Worm (Caenorhabditis elegans) whole organism, L2 larva: ENCODE data around the gene clec-56.

Source experiments
- ceh-82 ChIP-seq: fragments of 150-350 bp; optimal IDR thresholded peaks from 2 replicates; lab custom pipeline; 2014; ENCODE audit warnings: missing biosample characterization, missing genetic modification characterization
- elt-3 ChIP-seq: sonication (generic microtip); optimal IDR thresholded peaks from 2 replicates; lab custom pipeline; 2017; ENCODE audit warnings: missing biosample characterization, missing genetic modification characterization
- lin-11 ChIP-seq: fragments of 150-350 bp; sonication (generic microtip); optimal IDR thresholded peaks from 2 replicates; lab custom pipeline; 2014; ENCODE audit warnings: missing biosample characterization, missing genetic modification characterization, inconsistent platforms, mixed read lengths
- nhr-11 ChIP-seq: fragments of 150-350 bp; optimal IDR thresholded peaks from 2 replicates; lab custom pipeline; 2014; ENCODE audit warnings: missing biosample characterization, missing genetic modification characterization
- nhr-23 ChIP-seq: fragments of 150-350 bp; optimal IDR thresholded peaks from 2 replicates; lab custom pipeline; 2014; ENCODE audit warnings: missing biosample characterization, missing genetic modification reagents, missing genetic modification characterization
- nhr-6 ChIP-seq: fragments of 150-350 bp; optimal IDR thresholded peaks from 2 replicates; lab custom pipeline; 2014; ENCODE audit warnings: missing biosample characterization, missing genetic modification characterization
- nhr-77 ChIP-seq: fragments of 150-350 bp; optimal IDR thresholded peaks from 2 replicates; lab custom pipeline; 2014; ENCODE audit warnings: missing biosample characterization, missing genetic modification characterization
- skn-1 ChIP-seq: sonication (generic microtip); optimal IDR thresholded peaks from 2 replicates; lab custom pipeline; 2017; ENCODE audit warnings: missing biosample characterization, missing genetic modification characterization
- snpc-4 ChIP-seq: fragments of 150-350 bp; optimal IDR thresholded peaks from 2 replicates; lab custom pipeline; 2014; ENCODE audit warnings: missing biosample characterization, missing genetic modification characterization
- unc-39 ChIP-seq: fragments of 150-350 bp; optimal IDR thresholded peaks from 2 replicates; lab custom pipeline; 2014; ENCODE audit warnings: missing biosample characterization, missing genetic modification characterization
- unc-62 ChIP-seq: fragments of 150-350 bp; optimal IDR thresholded peaks from 2 replicates; lab custom pipeline; 2014; ENCODE audit warnings: missing biosample characterization, missing genetic modification reagents, missing genetic modification characterization

DNA sequence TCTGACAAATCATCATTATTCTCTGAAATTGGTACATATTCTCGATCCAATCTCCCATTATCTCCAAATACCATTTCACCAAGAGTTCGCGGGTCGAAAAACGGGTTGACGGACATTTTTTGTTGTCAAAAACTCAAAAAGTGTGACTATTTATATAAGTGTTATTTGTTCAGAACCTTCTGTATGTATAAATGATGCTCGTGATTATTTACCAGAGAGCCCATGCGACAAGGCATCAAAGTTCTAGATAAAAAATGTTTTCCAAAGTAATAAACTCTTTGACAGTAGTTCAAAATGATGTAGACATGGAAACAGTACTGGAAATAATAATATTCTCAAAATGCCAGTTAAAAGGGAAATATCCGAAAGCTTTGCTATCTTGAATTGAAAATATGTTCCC lies 11.5 kb upstream of the clec-56 start:
- TF ChIP-seq nhr-77 (tag; lab: Kevin White, UChicago) (no peak), lin-11 (no peak), skn-1 (no peak), snpc-4 (no peak), ceh-82 (no peak), nhr-11 (tag; lab: Kevin White, UChicago) (no peak), nhr-23 (tag; lab: Kevin White, UChicago) (no peak), nhr-6 (no peak), elt-3 (tag; lab: Kevin White, UChicago) (no peak), unc-39 (tag; lab: Kevin White, UChicago) (no peak), unc-62 (GFP tag; lab: Kevin White, UChicago) (no peak)
